Worm (Caenorhabditis elegans): ENCODE results near the gene eri-3.

DNA sequence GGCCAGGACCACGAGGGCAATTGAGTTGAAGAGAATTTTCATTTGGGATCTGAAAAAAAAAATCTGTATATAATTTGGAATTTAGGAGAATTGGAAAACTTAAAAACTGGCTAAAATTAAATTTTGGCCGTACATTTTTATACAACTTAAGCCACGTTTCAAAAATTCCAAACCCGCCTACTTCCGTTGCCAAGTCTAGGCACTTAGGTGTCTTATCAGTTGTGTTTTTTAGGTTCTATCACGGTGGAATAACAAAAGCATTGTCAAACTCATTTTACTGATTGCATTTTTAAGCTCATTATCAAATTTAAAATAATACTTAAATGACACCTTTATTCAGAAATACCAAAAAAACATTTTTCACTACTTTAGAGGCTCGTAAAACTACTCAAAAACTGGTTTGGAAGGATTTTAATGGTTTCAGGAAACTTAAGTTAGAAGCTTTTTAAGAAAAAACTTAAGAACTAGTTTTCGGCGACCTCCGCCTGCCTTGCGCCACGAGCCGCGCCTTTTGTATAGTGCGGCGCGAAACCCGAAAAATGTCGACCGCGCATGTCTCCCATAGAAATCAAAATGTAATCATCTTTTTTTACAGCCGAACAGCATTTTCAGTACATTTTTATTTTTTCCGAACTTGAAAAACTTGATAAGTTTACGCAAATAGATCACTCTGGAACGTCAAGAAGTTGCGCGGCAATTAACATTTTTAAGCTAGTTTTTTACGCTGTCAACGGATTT, 5.2 kb upstream of the eri-3 start, which contains the start of gene lips-13:
- TF ChIP-seq ztf-11 (tag; optimal IDR thresholded peaks at IDR 0.05): no peak
- TF ChIP-seq nhr-28 (tag; optimal IDR thresholded peaks at IDR 0.05): no peak
- no peak for TF ChIP-seq unc-62 (GFP tag; optimal IDR thresholded peaks at IDR 0.05)
- no peak for TF ChIP-seq mep-1 (tag; optimal IDR thresholded peaks at IDR 0.05)
- TF ChIP-seq nhr-12 (tag; optimal IDR thresholded peaks at IDR 0.05): no peak
- no peak for TF ChIP-seq pha-4 (tag; optimal IDR thresholded peaks at IDR 0.05)
- no peak for TF ChIP-seq snpc-4 (tag; optimal IDR thresholded peaks at IDR 0.05)
- TF ChIP-seq unc-39 (tag; optimal IDR thresholded peaks at IDR 0.05): no peak
- TF ChIP-seq lin-13 (tag; optimal IDR thresholded peaks at IDR 0.05): no peak
- no peak for TF ChIP-seq ces-1 (GFP tag; optimal IDR thresholded peaks at IDR 0.05)
- TF ChIP-seq lsy-2 (tag; optimal IDR thresholded peaks at IDR 0.05): no peak
- TF ChIP-seq elt-3 (tag; optimal IDR thresholded peaks at IDR 0.05): no peak
- no peak for TF ChIP-seq nhr-76 (tag; optimal IDR thresholded peaks at IDR 0.05)
